Fruit fly (Drosophila melanogaster) whole organism, adult: ENCODE results near the gene CG15465.

Experiments
- CG11617 ChIP-seq: fragments of 200-800 bp; sonication (Bioruptor generic); optimal IDR thresholded peaks from 2 replicates; lab custom pipeline; 2017; ENCODE audit warnings: mild to moderate bottlenecking, missing biosample characterization, missing genetic modification reagents, missing genetic modification characterization
- CG12768 ChIP-seq: fragments of 200-800 bp; sonication (Bioruptor generic); optimal IDR thresholded peaks from 2 replicates; lab custom pipeline; 2017; ENCODE audit warnings: missing biosample characterization, missing genetic modification characterization, mild to moderate bottlenecking, moderate library complexity, missing genetic modification reagents
- CG14711 ChIP-seq: fragments of 200-800 bp; sonication (Bioruptor generic); optimal IDR thresholded peaks from 2 replicates; lab custom pipeline; 2018; ENCODE audit warnings: missing biosample characterization, mild to moderate bottlenecking, missing genetic modification characterization, moderate library complexity
- CG1620 ChIP-seq: fragments of 200-800 bp; sonication (Bioruptor generic); optimal IDR thresholded peaks from 2 replicates; lab custom pipeline; 2016; ENCODE audit warnings: missing biosample characterization, missing genetic modification characterization
- CG33017 ChIP-seq: fragments of 200-800 bp; sonication (Bioruptor generic); optimal IDR thresholded peaks from 2 replicates; lab custom pipeline; 2018; ENCODE audit warnings: missing biosample characterization, mild to moderate bottlenecking, missing genetic modification characterization, moderate library complexity
- CG5204 ChIP-seq: fragments of 200-800 bp; sonication (Bioruptor generic); optimal IDR thresholded peaks from 2 replicates; lab custom pipeline; 2016; ENCODE audit warnings: missing biosample characterization, missing genetic modification characterization
- CG7045 ChIP-seq: fragments of 200-800 bp; sonication (Bioruptor generic); optimal IDR thresholded peaks from 2 replicates; lab custom pipeline; 2017; ENCODE audit warnings: missing biosample characterization, mild to moderate bottlenecking, missing genetic modification characterization
- CG7101 ChIP-seq: fragments of 200-800 bp; sonication (Bioruptor generic); optimal IDR thresholded peaks from 2 replicates; lab custom pipeline; 2018; ENCODE audit warnings: missing biosample characterization, mild to moderate bottlenecking, missing genetic modification characterization, moderate library complexity
- Clk ChIP-seq: fragments of 200-800 bp; sonication (Bioruptor generic); optimal IDR thresholded peaks from 2 replicates; lab custom pipeline; 2017; ENCODE audit warnings: missing biosample characterization, missing genetic modification characterization
- Crg-1 ChIP-seq: fragments of 200-800 bp; sonication (Bioruptor generic); optimal IDR thresholded peaks from 2 replicates; lab custom pipeline; 2016; ENCODE audit warnings: missing biosample characterization, missing genetic modification characterization
- Hr96 ChIP-seq: fragments of 200-800 bp; sonication (Bioruptor generic); optimal IDR thresholded peaks from 2 replicates; lab custom pipeline; 2016; ENCODE audit warnings: missing biosample characterization, missing genetic modification characterization
- Mnt ChIP-seq: fragments of 200-800 bp; sonication (Bioruptor generic); optimal IDR thresholded peaks from 2 replicates; lab custom pipeline; 2016; ENCODE audit warnings: missing biosample characterization, mild to moderate bottlenecking, missing genetic modification characterization
- bab1 ChIP-seq: fragments of 200-800 bp; sonication (Bioruptor generic); optimal IDR thresholded peaks from 3 replicates; lab custom pipeline; 2019; ENCODE audit warnings: missing biosample characterization, mild to moderate bottlenecking, missing genetic modification characterization, moderate library complexity
- cic ChIP-seq: fragments of 200-800 bp; sonication (Bioruptor generic); optimal IDR thresholded peaks from 2 replicates; lab custom pipeline; 2017; ENCODE audit warnings: missing biosample characterization, mild to moderate bottlenecking, missing genetic modification characterization, moderate library complexity
- cnc ChIP-seq, 2 experiments: fragments of >200 bp; optimal IDR thresholded peaks; 2 replicates each; lab custom pipeline; 2017
- kay ChIP-seq: fragments of 200-800 bp; sonication (Bioruptor generic); peaks from one replicate; lab custom pipeline; 2016; ENCODE audit warnings: missing biosample characterization, missing genetic modification characterization, borderline replicate concordance
- ovo ChIP-seq: fragments of 200-800 bp; sonication (Bioruptor generic); optimal IDR thresholded peaks from 2 replicates; lab custom pipeline; 2016; ENCODE audit warnings: missing biosample characterization, missing genetic modification characterization
- pad ChIP-seq: fragments of 200-800 bp; sonication (Bioruptor generic); optimal IDR thresholded peaks from 3 replicates; lab custom pipeline; 2017; ENCODE audit warnings: missing biosample characterization, missing genetic modification characterization, mild to moderate bottlenecking, moderate library complexity, missing genetic modification reagents
- tj ChIP-seq: fragments of 200-800 bp; sonication (Bioruptor generic); optimal IDR thresholded peaks from 3 replicates; lab custom pipeline; 2017; ENCODE audit warnings: missing biosample characterization, mild to moderate bottlenecking, missing genetic modification characterization, moderate library complexity
- toe ChIP-seq: fragments of 200-800 bp; sonication (Bioruptor generic); optimal IDR thresholded peaks from 2 replicates; lab custom pipeline; 2016; ENCODE audit warnings: missing biosample characterization, missing genetic modification characterization

CG15465 gene

dm6 chrX:5094387-5094786 lies 8.8 kb downstream of the CG15465 start:
- TF ChIP-seq Crg-1 (GFP tag; lab: Kevin White, UChicago): no peak

- no peak for TF ChIP-seq cic (GFP tag; lab: Kevin White, UChicago)
- no peak for TF ChIP-seq toe (GFP tag; lab: Kevin White, UChicago)
- TF ChIP-seq Hr96 (GFP tag; lab: Kevin White, UChicago): no peak
- no peak for TF ChIP-seq CG11617
- TF ChIP-seq tj (GFP tag; lab: Kevin White, UChicago): no peak
- no peak for TF ChIP-seq CG5204 (GFP tag; lab: Kevin White, UChicago)
- no peak for TF ChIP-seq ovo (GFP tag; lab: Kevin White, UChicago)
Observed at dm6 chrX:5095620-5096019, 10.1 kb downstream of the CG15465 start.

- TF ChIP-seq CG7101: no peak
Observed at dm6 chrX:5113091-5113490, 27.5 kb downstream of the CG15465 start.

dm6 chrX:5131598-5131997 lies 46.0 kb downstream of the CG15465 start, which contains the start of gene Rpn13R:
Rpn13R (plus strand) TSS chrX:5131898.
- TF ChIP-seq Crg-1 (GFP tag; lab: Kevin White, UChicago) (no peak), Mnt (GFP tag; lab: Kevin White, UChicago) (no peak), toe (GFP tag; lab: Kevin White, UChicago) (no peak)

dm6 chrX:5143810-5144209 lies 58.3 kb downstream of the CG15465 start:
- no peak for TF ChIP-seq CG1620 (GFP tag; lab: Kevin White, UChicago)
- TF ChIP-seq CG7045: no peak

- TF ChIP-seq ovo (GFP tag; lab: Kevin White, UChicago): no peak
- TF ChIP-seq cnc (optimal IDR thresholded peaks at IDR 0.05; lab: Kevin White, UChicago): no peak
Observed at dm6 chrX:5152888-5153287, 67.3 kb downstream of the CG15465 start.

- TF ChIP-seq CG7045 (no peak), kay (GFP tag; lab: Kevin White, UChicago) (peak; percentile 15)
Observed at dm6 chrX:5164924-5165323, 79.4 kb downstream of the CG15465 start.

- no peak for TF ChIP-seq CG5204 (GFP tag; lab: Kevin White, UChicago)
- TF ChIP-seq toe (GFP tag; lab: Kevin White, UChicago): no peak
- TF ChIP-seq Clk: no peak
- no peak for TF ChIP-seq Mnt (GFP tag; lab: Kevin White, UChicago)
- no peak for TF ChIP-seq CG1620 (GFP tag; lab: Kevin White, UChicago)
- no peak for TF ChIP-seq Hr96 (GFP tag; lab: Kevin White, UChicago)
- TF ChIP-seq ovo (GFP tag; lab: Kevin White, UChicago): no peak
- no peak for TF ChIP-seq cic (GFP tag; lab: Kevin White, UChicago)
- TF ChIP-seq CG12768: no peak
- TF ChIP-seq CG14711: no peak
Observed at dm6 chrX:5168193-5168592, 82.6 kb downstream of the CG15465 start.

- TF ChIP-seq bab1 (no peak), pad (GFP tag; lab: Kevin White, UChicago) (no peak), CG5204 (GFP tag; lab: Kevin White, UChicago) (no peak), Crg-1 (GFP tag; lab: Kevin White, UChicago) (no peak), cic (GFP tag; lab: Kevin White, UChicago) (no peak), ovo (GFP tag; lab: Kevin White, UChicago) (no peak), CG7101 (no peak), Mnt (GFP tag; lab: Kevin White, UChicago) (no peak), CG11617 (no peak), cnc (optimal IDR thresholded peaks at IDR 0.05; lab: Kevin White, UChicago) (no peak)
Observed at dm6 chrX:5182269-5182668, 96.7 kb downstream of the CG15465 start, which contains the start of gene CG5062. CG5062 (minus strand) TSS chrX:5182369.

- no peak for TF ChIP-seq Hr96 (GFP tag; lab: Kevin White, UChicago)
- no peak for TF ChIP-seq CG5204 (GFP tag; lab: Kevin White, UChicago)
- TF ChIP-seq toe (GFP tag; lab: Kevin White, UChicago): no peak
- TF ChIP-seq cnc (optimal IDR thresholded peaks at IDR 0.05; lab: Kevin White, UChicago): no peak
- TF ChIP-seq CG11617: no peak
- TF ChIP-seq cic (GFP tag; lab: Kevin White, UChicago): no peak
- no peak for TF ChIP-seq tj (GFP tag; lab: Kevin White, UChicago)
- no peak for TF ChIP-seq CG7101
- no peak for TF ChIP-seq Clk
- no peak for TF ChIP-seq kay (GFP tag; lab: Kevin White, UChicago)
- no peak for TF ChIP-seq CG33017 (tag; lab: Kevin White, UChicago)
- TF ChIP-seq Crg-1 (GFP tag; lab: Kevin White, UChicago): no peak
- no peak for TF ChIP-seq bab1
- TF ChIP-seq CG12768: no peak
Observed at dm6 chrX:5187121-5187520, 101.6 kb downstream of the CG15465 start.
